Worm (Caenorhabditis elegans) whole organism, L4 larva: ENCODE measurements around the gene rha-2.

Experiments used
- F10B5.3 ChIP-seq: sonication (generic microtip); optimal IDR thresholded peaks from 2 replicates; lab custom pipeline; 2016; ENCODE audit warnings: mild to moderate bottlenecking, missing genetic modification characterization, missing compliant biosample characterization
- F26F4.8 ChIP-seq: fragments of 200-800 bp; sonication (Bioruptor generic); conservative IDR thresholded peaks from 2 replicates; pipeline ENCODE4 v1.3.6; 2022; ENCODE audit warnings: missing genetic modification characterization, missing compliant biosample characterization
- F37D6.2 ChIP-seq: sonication (generic microtip); optimal IDR thresholded peaks from 2 replicates; lab custom pipeline; 2016; ENCODE audit warnings: mild to moderate bottlenecking, missing genetic modification characterization, missing compliant biosample characterization
- F44E2.7 ChIP-seq: fragments of 200-800 bp; sonication (Bioruptor generic); IDR thresholded peaks from 2 replicates; pipeline ENCODE4 v2.1.2; 2022; ENCODE audit warnings: missing genetic modification characterization, missing compliant biosample characterization
- T20F7.1 ChIP-seq: fragments of 200-800 bp; sonication (Bioruptor generic); optimal IDR thresholded peaks from 2 replicates; lab custom pipeline; 2018; ENCODE audit warnings: mild to moderate bottlenecking, missing genetic modification characterization, missing compliant biosample characterization
- T26A8.4 ChIP-seq: fragments of 200-800 bp; sonication (Bioruptor generic); IDR thresholded peaks from 2 replicates; pipeline ENCODE4 v1.3.6; 2022; ENCODE audit warnings: missing genetic modification characterization, missing compliant biosample characterization
- Y48G9A.11 ChIP-seq: fragments of 200-800 bp; sonication (Bioruptor generic); IDR thresholded peaks from 2 replicates; pipeline ENCODE4 v1.3.6; 2022; ENCODE audit warnings: missing genetic modification reagents, missing genetic modification characterization, missing compliant biosample characterization
- Y75B8A.6 ChIP-seq: fragments of 200-800 bp; sonication (Bioruptor generic); IDR thresholded peaks from 2 replicates; pipeline ENCODE4 v1.3.6; 2022; ENCODE audit warnings: missing genetic modification reagents, missing genetic modification characterization, missing compliant biosample characterization
- aha-1 ChIP-seq: fragments of 150-350 bp; peaks from one replicate; lab custom pipeline; 2014; ENCODE audit warnings: missing biosample characterization, missing genetic modification characterization
- ama-1 ChIP-seq: fragments of 150-350 bp; optimal IDR thresholded peaks from 2 replicates; lab custom pipeline; 2014; ENCODE audit warnings: inconsistent platforms, mixed read lengths
- ceh-44 ChIP-seq: fragments of 200-800 bp; sonication (Bioruptor generic); IDR thresholded peaks from 2 replicates; pipeline ENCODE4 v1.3.6; 2022; ENCODE audit warnings: missing genetic modification reagents, missing genetic modification characterization, missing compliant biosample characterization
- ceh-82 ChIP-seq: sonication (generic microtip); optimal IDR thresholded peaks from 2 replicates; lab custom pipeline; 2017; ENCODE audit warnings: missing biosample characterization, missing genetic modification characterization
- ces-1 ChIP-seq: fragments of 150-350 bp; sonication (generic microtip); optimal IDR thresholded peaks from 4 replicates; lab custom pipeline; 2014; ENCODE audit warnings: missing biosample characterization, missing genetic modification reagents, missing genetic modification characterization
- ctbp-1 ChIP-seq: fragments of 200-800 bp; sonication (Bioruptor generic); IDR thresholded peaks from 2 replicates; pipeline ENCODE4 v1.3.6; 2022; ENCODE audit warnings: missing genetic modification reagents, missing genetic modification characterization, missing compliant biosample characterization
- daf-16 ChIP-seq, 3 experiments: sonication (generic microtip); optimal IDR thresholded peaks; 2 replicates each; lab custom pipeline; 2016 to 2017; ENCODE audit warnings: missing genetic modification characterization in 3 of 3, missing genetic modification reagents in 3 of 3, mild to moderate bottlenecking in 2 of 3, missing compliant biosample characterization in 2 of 3, missing biosample characterization in 1 of 3, moderate library complexity in 1 of 3
- daf-8 ChIP-seq: fragments of 200-800 bp; sonication (Bioruptor generic); IDR thresholded peaks from 2 replicates; pipeline ENCODE4 v1.3.6; 2022; ENCODE audit warnings: missing genetic modification characterization, missing compliant biosample characterization
- dmd-6 ChIP-seq: fragments of 200-800 bp; sonication (Bioruptor generic); IDR thresholded peaks from 2 replicates; pipeline ENCODE4 v1.3.6; 2022; ENCODE audit warnings: missing genetic modification reagents, missing genetic modification characterization, missing compliant biosample characterization
- dmd-8 ChIP-seq: fragments of 200-800 bp; sonication (Bioruptor generic); IDR thresholded peaks from 2 replicates; pipeline ENCODE4 v1.3.6; 2022; ENCODE audit warnings: missing genetic modification characterization, missing compliant biosample characterization
- dpl-1 ChIP-seq: fragments of 150-350 bp; optimal IDR thresholded peaks from 2 replicates; lab custom pipeline; 2014; ENCODE audit warnings: missing biosample characterization, missing genetic modification reagents, missing genetic modification characterization
- dve-1 ChIP-seq: sonication (generic microtip); optimal IDR thresholded peaks from 2 replicates; lab custom pipeline; 2017; ENCODE audit warnings: antibody characterized with exemption, mild to moderate bottlenecking, missing genetic modification characterization, missing compliant biosample characterization; ENCODE audit not compliant: insufficient read depth
- fos-1 ChIP-seq: fragments of 150-350 bp; optimal IDR thresholded peaks from 2 replicates; lab custom pipeline; 2014; ENCODE audit warnings: missing biosample characterization, missing genetic modification characterization
- hlh-30 ChIP-seq: sonication (generic microtip); optimal IDR thresholded peaks from 2 replicates; lab custom pipeline; 2017; ENCODE audit warnings: antibody characterized with exemption, mild to moderate bottlenecking, missing genetic modification characterization, missing compliant biosample characterization; ENCODE audit not compliant: insufficient read depth
- jun-1 ChIP-seq: fragments of 150-350 bp; optimal IDR thresholded peaks from 2 replicates; lab custom pipeline; 2014; ENCODE audit warnings: missing biosample characterization, missing genetic modification reagents, missing genetic modification characterization
- lim-7 ChIP-seq: fragments of 200-800 bp; sonication (Bioruptor generic); IDR thresholded peaks from 2 replicates; pipeline ENCODE4 v1.3.6; 2022; ENCODE audit warnings: missing genetic modification characterization, missing compliant biosample characterization
- lin-29 ChIP-seq: fragments of 200-800 bp; sonication (Bioruptor generic); IDR thresholded peaks from 2 replicates; pipeline ENCODE4 v1.3.6; 2022; ENCODE audit warnings: missing genetic modification reagents, missing genetic modification characterization, missing compliant biosample characterization
- lin-38 ChIP-seq: fragments of 200-800 bp; sonication (Bioruptor generic); IDR thresholded peaks from 2 replicates; pipeline ENCODE4 v1.3.6; 2022; ENCODE audit warnings: missing genetic modification reagents, missing genetic modification characterization, missing compliant biosample characterization
- lsy-2 ChIP-seq, 2 experiments: fragments of 150-350 bp in 1 of 2; sonication (generic microtip) in 1 of 2; optimal IDR thresholded peaks; 2 replicates each; lab custom pipeline; 2014 to 2017; ENCODE audit warnings: missing biosample characterization in 2 of 2, missing genetic modification characterization in 2 of 2
- madf-5 ChIP-seq, 2 experiments: fragments of 200-800 bp; sonication (Bioruptor generic); IDR thresholded peaks; 2 replicates each; pipeline ENCODE4 v1.3.6; 2022; ENCODE audit warnings: missing compliant biosample characterization in 2 of 2, missing genetic modification characterization in 2 of 2
- madf-9 ChIP-seq: fragments of 200-800 bp; sonication (Bioruptor generic); conservative IDR thresholded peaks from 2 replicates; pipeline ENCODE4 v1.3.6; 2022; ENCODE audit warnings: missing genetic modification reagents, missing genetic modification characterization, missing compliant biosample characterization
- mes-2 ChIP-seq: sonication (generic microtip); optimal IDR thresholded peaks from 2 replicates; lab custom pipeline; 2016; ENCODE audit warnings: missing genotype, mild to moderate bottlenecking, missing genetic modification characterization, missing compliant biosample characterization; ENCODE audit not compliant: poor library complexity, severe bottlenecking
- mxl-2 ChIP-seq: fragments of 200-800 bp; sonication (Bioruptor generic); conservative IDR thresholded peaks from 2 replicates; pipeline ENCODE4 v1.3.6; 2022; ENCODE audit warnings: missing genetic modification reagents, missing genetic modification characterization, missing compliant biosample characterization
- nhr-10 ChIP-seq: fragments of 150-350 bp; optimal IDR thresholded peaks from 2 replicates; lab custom pipeline; 2014; ENCODE audit warnings: missing biosample characterization, missing genetic modification characterization
- nhr-102 ChIP-seq: sonication (generic microtip); optimal IDR thresholded peaks from 2 replicates; lab custom pipeline; 2016; ENCODE audit warnings: mild to moderate bottlenecking, missing genetic modification characterization, moderate library complexity, missing compliant biosample characterization
- nhr-76 ChIP-seq: fragments of 150-350 bp; optimal IDR thresholded peaks from 2 replicates; lab custom pipeline; 2014; ENCODE audit warnings: missing biosample characterization, missing genetic modification characterization
- nhr-77 ChIP-seq: fragments of 150-350 bp; optimal IDR thresholded peaks from 2 replicates; lab custom pipeline; 2014; ENCODE audit warnings: missing biosample characterization, missing genetic modification characterization
- pha-4 ChIP-seq, 2 experiments: fragments of 150-350 bp in 1 of 2; fragments of 200-800 bp in 1 of 2; sonication (Bioruptor generic) in 1 of 2; IDR thresholded peaks in 1 of 2; optimal IDR thresholded peaks in 1 of 2; 2 replicates each; pipeline versions ENCODE4 v1.3.6 to Lab custom; 2014 to 2022; ENCODE audit warnings: missing genetic modification characterization in 2 of 2, missing genetic modification reagents in 2 of 2, missing biosample characterization in 1 of 2, missing compliant biosample characterization in 1 of 2
- php-3 ChIP-seq: fragments of 200-800 bp; sonication (Bioruptor generic); IDR thresholded peaks from 2 replicates; pipeline ENCODE4 v1.3.6; 2022; ENCODE audit warnings: missing genetic modification reagents, missing genetic modification characterization, missing compliant biosample characterization
- pqm-1 ChIP-seq: sonication (generic microtip); optimal IDR thresholded peaks from 2 replicates; lab custom pipeline; 2017; ENCODE audit warnings: missing biosample characterization, missing genetic modification characterization
- saeg-2 ChIP-seq: fragments of 200-800 bp; sonication (Bioruptor generic); IDR thresholded peaks from 2 replicates; pipeline ENCODE4 v1.3.6; 2022; ENCODE audit warnings: missing genetic modification reagents, missing genetic modification characterization, missing compliant biosample characterization
- set-16 ChIP-seq: fragments of 200-800 bp; sonication (Bioruptor generic); IDR thresholded peaks from 2 replicates; pipeline ENCODE4 v1.3.6; 2022; ENCODE audit warnings: missing genetic modification reagents, missing genetic modification characterization, missing compliant biosample characterization
- snpc-1.2 ChIP-seq: fragments of 200-800 bp; sonication (Bioruptor generic); IDR thresholded peaks from 2 replicates; pipeline ENCODE4 v1.3.6; 2022; ENCODE audit warnings: missing genetic modification reagents, missing genetic modification characterization, missing compliant biosample characterization
- spr-3 ChIP-seq: fragments of 200-800 bp; sonication (Bioruptor generic); optimal IDR thresholded peaks from 2 replicates; lab custom pipeline; 2018; ENCODE audit warnings: mild to moderate bottlenecking, missing genetic modification characterization, missing compliant biosample characterization
- unc-39 ChIP-seq: sonication (generic microtip); optimal IDR thresholded peaks from 2 replicates; lab custom pipeline; 2017; ENCODE audit warnings: missing biosample characterization, missing genetic modification characterization
- zag-1 ChIP-seq: fragments of 150-350 bp; optimal IDR thresholded peaks from 2 replicates; lab custom pipeline; 2014; ENCODE audit warnings: missing biosample characterization, missing genetic modification characterization
- zfp-2 ChIP-seq: sonication (generic microtip); optimal IDR thresholded peaks from 2 replicates; lab custom pipeline; 2016; ENCODE audit warnings: mild to moderate bottlenecking, missing genetic modification characterization, missing compliant biosample characterization
- zfp-3 ChIP-seq: fragments of 200-800 bp; sonication (Bioruptor generic); conservative IDR thresholded peaks from 2 replicates; pipeline ENCODE4 v1.3.6; 2022; ENCODE audit warnings: missing genetic modification reagents, missing genetic modification characterization, missing compliant biosample characterization

The rha-2 gene

ce11 chrIII:8652922-8653321, 38.6 kb upstream of the rha-2 start (continued):
- TF ChIP-seq zfp-2 (tag; lab: Kevin White, UChicago) (no peak), aha-1 (peak; percentile 97), Y48G9A.11 (GFP tag; lab: Robert Waterston, UW) (peak; percentile 66), lin-29 (no peak), set-16 (no peak), saeg-2 (GFP tag; lab: Robert Waterston, UW) (0 out of 2 replicates have a peak, but pooled peaks have one; percentile 54), ces-1 (GFP tag; lab: Kevin White, UChicago) (no peak), zfp-3 (peak; percentile 12; the same call in 1 of the 2 replicates), madf-5 (GFP tag; IDR thresholded peaks at IDR 0.05; lab: Robert Waterston, UW) (peak; percentile 11 to 64; a peak in 1 of 4 replicates), F26F4.8 (GFP tag; lab: Robert Waterston, UW) (peak; percentile 63; the same call in 1 of the 2 replicates), snpc-1.2 (GFP tag; lab: Robert Waterston, UW) (peak; percentile 72), dpl-1 (GFP tag; lab: Kevin White, UChicago) (no peak)

- TF ChIP-seq ctbp-1 (GFP tag; lab: Robert Waterston, UW) (no peak), hlh-30 (peak; percentile 16), ces-1 (GFP tag; lab: Kevin White, UChicago) (no peak), Y75B8A.6 (GFP tag; lab: Robert Waterston, UW) (0 out of 2 replicates have a peak, but pooled peaks have one; percentile 6), zag-1 (tag; lab: Kevin White, UChicago) (no peak), dmd-6 (peak; percentile 13; the same call in 1 of the 2 replicates), pha-4 (GFP tag; IDR thresholded peaks at IDR 0.05; lab: Robert Waterston, UW) (no peak), pha-4 (tag; optimal IDR thresholded peaks at IDR 0.05; lab: Kevin White, UChicago) (no peak), T26A8.4 (GFP tag; lab: Robert Waterston, UW) (peak; percentile 25; the same call in 1 of the 2 replicates), dve-1 (peak; percentile 19), daf-16 (GFP tag; optimal IDR thresholded peaks at IDR 0.05; lab: Kevin White, UChicago) (no peak), daf-16 (tag; optimal IDR thresholded peaks at IDR 0.05; lab: Kevin White, UChicago) (peak; percentile 44), mxl-2 (GFP tag; lab: Robert Waterston, UW) (no peak), zfp-3 (peak; percentile 84), jun-1 (tag; lab: Kevin White, UChicago) (no peak), lin-38 (peak; percentile 30; the same call in 1 of the 2 replicates), T20F7.1 (peak; percentile 23), nhr-77 (tag; lab: Kevin White, UChicago) (peak; percentile 7)
Observed at ce11 chrIII:8652112-8652694, 37.8 kb upstream of the rha-2 start.

- TF ChIP-seq ceh-82 (tag; lab: Kevin White, UChicago): no peak
- peak; percentile 73 for TF ChIP-seq mes-2 (tag; lab: Kevin White, UChicago)
- TF ChIP-seq hlh-30: peak; percentile 40
- TF ChIP-seq spr-3 (GFP tag; lab: Kevin White, UChicago): no peak
- TF ChIP-seq ceh-44 (GFP tag; lab: Robert Waterston, UW): peak; percentile 26; the same call in 1 of the 2 replicates
- no peak for TF ChIP-seq nhr-76 (tag; lab: Kevin White, UChicago)
- TF ChIP-seq F44E2.7: no peak
- no peak for TF ChIP-seq nhr-10 (tag; lab: Kevin White, UChicago)
- TF ChIP-seq pqm-1 (tag; lab: Kevin White, UChicago): no peak
- no peak for TF ChIP-seq fos-1 (tag; lab: Kevin White, UChicago)
- peak; percentile 18 for TF ChIP-seq F37D6.2 (tag; lab: Kevin White, UChicago)
- no peak for TF ChIP-seq nhr-102 (tag; lab: Kevin White, UChicago)
- no peak for TF ChIP-seq F10B5.3
- TF ChIP-seq madf-9 (GFP tag; lab: Robert Waterston, UW): 0 out of 2 replicates have a peak, but pooled peaks have one; percentile 27
- no peak for TF ChIP-seq unc-39 (tag; lab: Kevin White, UChicago)
- no peak for TF ChIP-seq ama-1 (lab: Kevin White, UChicago)
- no peak for TF ChIP-seq dmd-8
- TF ChIP-seq lim-7: peak; percentile 72
- TF ChIP-seq daf-8 (GFP tag; lab: Robert Waterston, UW): no peak
- TF ChIP-seq php-3 (GFP tag; lab: Robert Waterston, UW): no peak
- no peak for TF ChIP-seq madf-5 (GFP tag; IDR thresholded peaks at IDR 0.05; lab: Robert Waterston, UW)
- TF ChIP-seq lsy-2 (tag; optimal IDR thresholded peaks at IDR 0.05; lab: Kevin White, UChicago): peak in 1 of 2 experiments; percentile 50
Observed at ce11 chrIII:8650235-8650817, 36.0 kb upstream of the rha-2 start, which contains the start of gene flp-23. TSS of gene flp-23 (plus strand) at chrIII:8650767.
